Fruit fly (Drosophila melanogaster) whole organism, larva: Measurements from ENCODE around the gene Nepl8.
A peak's percentile ranks its signal among the peaks of the same experiment; 100 is the strongest.

Experiments used
- noc ChIP-seq: fragments of 200-800 bp; sonication (Bioruptor generic); optimal IDR thresholded peaks from 3 replicates; lab custom pipeline; 2019; ENCODE audit warnings: missing biosample characterization, mild to moderate bottlenecking, missing genetic modification characterization, moderate library complexity

The Nepl8 gene

dm6 chr2L:16532702-16533385 is 44.9 kb downstream of the Nepl8 start, which contains the start of gene CG5953:
TSS of gene CG5953 (minus strand) at chr2L:16532877.
- TF ChIP-seq noc, result peak; percentile 97

- no peak for TF ChIP-seq noc
Observed at dm6 chr2L:16533386-16533773, 45.4 kb downstream of the Nepl8 start.

- TF ChIP-seq noc, result peak; percentile 41
Observed at dm6 chr2L:16534174-16534835, 46.4 kb downstream of the Nepl8 start.

dm6 chr2L:16535071-16535581 is 47.2 kb downstream of the Nepl8 start:
- TF ChIP-seq noc, result peak; percentile 88

- peak; percentile 66 for TF ChIP-seq noc
Observed at dm6 chr2L:16535673-16536144, 47.8 kb downstream of the Nepl8 start.

dm6 chr2L:16536501-16536900 is 48.6 kb downstream of the Nepl8 start:
- TF ChIP-seq noc, result no peak

- no peak for TF ChIP-seq noc
Observed at dm6 chr2L:16537049-16537459, 49.1 kb downstream of the Nepl8 start.

dm6 chr2L:16538134-16538533 is 50.2 kb downstream of the Nepl8 start:
- TF ChIP-seq noc, result no peak

dm6 chr2L:16538931-16539330 is 51.0 kb downstream of the Nepl8 start:
- TF ChIP-seq noc, result no peak
